Fruit fly (Drosophila melanogaster) whole organism, embryonic: Measurements from ENCODE around the gene CG4709.

Experiments used
- CG10147 ChIP-seq: fragments of 200-800 bp; sonication (Bioruptor generic); optimal IDR thresholded peaks from 2 replicates; lab custom pipeline; 2019; ENCODE audit warnings: missing biosample characterization, mild to moderate bottlenecking, missing genetic modification characterization, moderate library complexity
- CG11247 ChIP-seq: fragments of 200-800 bp; sonication (Bioruptor generic); IDR thresholded peaks from 2 replicates; pipeline ENCODE4 v1.3.6; 2022; ENCODE audit warnings: missing biosample characterization, missing genetic modification characterization
- CG11696 ChIP-seq: fragments of 200-800 bp; sonication (Bioruptor generic); IDR thresholded peaks from 2 replicates; pipeline ENCODE4 v1.3.6; 2022; ENCODE audit warnings: missing biosample characterization, missing genetic modification characterization
- CG15073 ChIP-seq: fragments of 200-800 bp; sonication (Bioruptor generic); optimal IDR thresholded peaks from 2 replicates; lab custom pipeline; 2016; ENCODE audit warnings: missing biosample characterization, missing genetic modification characterization
- CG17912 ChIP-seq: fragments of 200-800 bp; sonication (Bioruptor generic); optimal IDR thresholded peaks from 2 replicates; lab custom pipeline; 2018; ENCODE audit warnings: missing biosample characterization, mild to moderate bottlenecking, missing genetic modification characterization
- CG18011 ChIP-seq: fragments of 200-800 bp; sonication (Bioruptor generic); optimal IDR thresholded peaks from 2 replicates; lab custom pipeline; 2017; ENCODE audit warnings: missing biosample characterization, missing genetic modification characterization, mild to moderate bottlenecking, moderate library complexity, missing genotype
- CG18262 ChIP-seq: fragments of 200-800 bp; optimal IDR thresholded peaks from 3 replicates; lab custom pipeline; 2019; ENCODE audit warnings: missing biosample characterization, mild to moderate bottlenecking, missing genetic modification characterization, moderate library complexity
- CG2116 ChIP-seq: fragments of 200-800 bp; sonication (Bioruptor generic); optimal IDR thresholded peaks from 3 replicates; lab custom pipeline; 2018; ENCODE audit warnings: missing biosample characterization, mild to moderate bottlenecking, missing genetic modification characterization
- CG2712 ChIP-seq: fragments of 200-800 bp; optimal IDR thresholded peaks from 3 replicates; lab custom pipeline; 2019; ENCODE audit warnings: missing biosample characterization, mild to moderate bottlenecking, missing genetic modification characterization, moderate library complexity
- CG30403 ChIP-seq: fragments of 200-800 bp; sonication (Bioruptor generic); optimal IDR thresholded peaks from 3 replicates; lab custom pipeline; 2016; ENCODE audit warnings: missing biosample characterization, missing genetic modification characterization
- CG3065 ChIP-seq: fragments of 200-800 bp; sonication (Bioruptor generic); optimal IDR thresholded peaks from 2 replicates; lab custom pipeline; 2016; ENCODE audit warnings: missing biosample characterization, missing genetic modification characterization
- CG3163 ChIP-seq: fragments of 200-800 bp; sonication (Bioruptor generic); optimal IDR thresholded peaks from 3 replicates; lab custom pipeline; 2016; ENCODE audit warnings: missing biosample characterization, missing genetic modification characterization
- CG32767 ChIP-seq: fragments of 200-800 bp; sonication (Bioruptor generic); IDR thresholded peaks from 2 replicates; pipeline ENCODE4 v1.3.6; 2022; ENCODE audit warnings: missing biosample characterization, missing genetic modification characterization
- CG3281 ChIP-seq: fragments of 200-800 bp; sonication (Bioruptor generic); optimal IDR thresholded peaks from 3 replicates; lab custom pipeline; 2017; ENCODE audit warnings: missing biosample characterization, mild to moderate bottlenecking, missing genetic modification characterization
- CG3847 ChIP-seq: fragments of 200-800 bp; sonication (Bioruptor generic); IDR thresholded peaks from 2 replicates; pipeline ENCODE4 v1.3.6; 2022; ENCODE audit warnings: missing biosample characterization, missing genetic modification characterization
- CG42726 ChIP-seq: fragments of 200-800 bp; sonication (Bioruptor generic); IDR thresholded peaks from 2 replicates; pipeline ENCODE4 v1.3.6; 2022; ENCODE audit warnings: missing biosample characterization, missing genetic modification characterization; ENCODE audit not compliant: partially characterized antibody
- CG4328 ChIP-seq: fragments of 200-800 bp; sonication (Bioruptor generic); optimal IDR thresholded peaks from 3 replicates; lab custom pipeline; 2017; ENCODE audit warnings: missing biosample characterization, missing genetic modification reagents, missing genetic modification characterization
- CG4854 ChIP-seq: fragments of 200-800 bp; sonication (Bioruptor generic); optimal IDR thresholded peaks from 2 replicates; lab custom pipeline; 2016; ENCODE audit warnings: missing biosample characterization, missing genetic modification characterization, inconsistent platforms
- CG5180 ChIP-seq: fragments of 200-800 bp; sonication (Bioruptor generic); optimal IDR thresholded peaks from 3 replicates; lab custom pipeline; 2017; ENCODE audit warnings: missing biosample characterization, missing genetic modification characterization, mild to moderate bottlenecking, moderate library complexity, missing genetic modification reagents
- CG6654 ChIP-seq: fragments of 200-800 bp; sonication (Bioruptor generic); optimal IDR thresholded peaks from 2 replicates; lab custom pipeline; 2017; ENCODE audit warnings: missing biosample characterization, mild to moderate bottlenecking, missing genetic modification characterization
- CG7987 ChIP-seq: fragments of 200-800 bp; sonication (Bioruptor generic); optimal IDR thresholded peaks from 2 replicates; lab custom pipeline; 2018; ENCODE audit warnings: missing biosample characterization, mild to moderate bottlenecking, missing genetic modification characterization, moderate library complexity
- CG8089 ChIP-seq: fragments of 200-800 bp; sonication (Bioruptor generic); optimal IDR thresholded peaks from 3 replicates; lab custom pipeline; 2016; ENCODE audit warnings: missing biosample characterization, missing genetic modification characterization
- CG8765 ChIP-seq: fragments of 200-800 bp; sonication (Bioruptor generic); IDR thresholded peaks from 2 replicates; pipeline ENCODE4 v1.3.6; 2022; ENCODE audit warnings: missing biosample characterization, missing genetic modification characterization
- CG9437 ChIP-seq: fragments of 200-800 bp; sonication (Bioruptor generic); optimal IDR thresholded peaks from 2 replicates; lab custom pipeline; 2018; ENCODE audit warnings: missing biosample characterization, mild to moderate bottlenecking, missing genetic modification characterization
- CG9797 ChIP-seq: fragments of 200-800 bp; sonication (Bioruptor generic); optimal IDR thresholded peaks from 3 replicates; lab custom pipeline; 2018; ENCODE audit warnings: missing biosample characterization, mild to moderate bottlenecking, missing genetic modification characterization
- Ets65A ChIP-seq: fragments of 200-800 bp; sonication (Bioruptor generic); peaks from one replicate; lab custom pipeline; 2016; ENCODE audit warnings: missing biosample characterization, missing genetic modification characterization
- H2.0 ChIP-seq: fragments of 200-800 bp; sonication (Bioruptor generic); IDR thresholded peaks from 2 replicates; pipeline ENCODE4 v1.3.6; 2022; ENCODE audit warnings: missing biosample characterization, missing genetic modification characterization
- Jarid2 ChIP-seq: fragments of 200-800 bp; sonication (Bioruptor generic); optimal IDR thresholded peaks from 3 replicates; lab custom pipeline; 2017; ENCODE audit warnings: mild to moderate bottlenecking, missing biosample characterization, missing genetic modification reagents, missing genetic modification characterization
- Lpt ChIP-seq: fragments of >200 bp; optimal IDR thresholded peaks from 2 replicates; lab custom pipeline; 2018; ENCODE audit warnings: missing biosample characterization, missing genetic modification characterization
- MESR4 ChIP-seq: fragments of 200-800 bp; sonication (Bioruptor generic); optimal IDR thresholded peaks from 2 replicates; lab custom pipeline; 2018; ENCODE audit warnings: missing biosample characterization, mild to moderate bottlenecking, missing genetic modification characterization, moderate library complexity
- Myb ChIP-seq: fragments of 200-800 bp; sonication (Bioruptor generic); optimal IDR thresholded peaks from 2 replicates; lab custom pipeline; 2016; ENCODE audit warnings: missing biosample characterization, missing genetic modification characterization
- Nf-YC ChIP-seq: fragments of 200-800 bp; optimal IDR thresholded peaks from 3 replicates; lab custom pipeline; 2019; ENCODE audit warnings: missing biosample characterization, mild to moderate bottlenecking, missing genetic modification characterization, moderate library complexity
- Sin3A ChIP-seq: fragments of >200 bp; optimal IDR thresholded peaks from 2 replicates; lab custom pipeline; 2018
- Stat92E ChIP-seq, 3 experiments: fragments of >200 bp in 2 of 3; fragments of 200-800 bp in 1 of 3; sonication (Bioruptor generic) in 1 of 3; optimal IDR thresholded peaks; 2 replicates each; lab custom pipeline; 2017 to 2019; ENCODE audit warnings: missing biosample characterization in 3 of 3, missing genetic modification characterization in 3 of 3, mild to moderate bottlenecking in 1 of 3, moderate library complexity in 1 of 3
- YL-1 ChIP-seq: fragments of 200-800 bp; sonication (Bioruptor generic); optimal IDR thresholded peaks from 3 replicates; lab custom pipeline; 2017; ENCODE audit warnings: missing biosample characterization, mild to moderate bottlenecking, missing genetic modification characterization
- btn ChIP-seq: fragments of 200-800 bp; sonication (Bioruptor generic); optimal IDR thresholded peaks from 2 replicates; lab custom pipeline; 2016; ENCODE audit warnings: missing biosample characterization, missing genetic modification characterization
- cato ChIP-seq: fragments of 200-800 bp; sonication (Bioruptor generic); optimal IDR thresholded peaks from 2 replicates; lab custom pipeline; 2016; ENCODE audit warnings: missing biosample characterization, missing genetic modification characterization, borderline replicate concordance
- caup ChIP-seq: fragments of 200-800 bp; sonication (Bioruptor generic); optimal IDR thresholded peaks from 3 replicates; lab custom pipeline; 2017; ENCODE audit warnings: missing biosample characterization, mild to moderate bottlenecking, missing genetic modification characterization, moderate library complexity; ENCODE audit not compliant: severe bottlenecking
- fd96Cb ChIP-seq: fragments of 200-800 bp; sonication (Bioruptor generic); optimal IDR thresholded peaks from 2 replicates; lab custom pipeline; 2018; ENCODE audit warnings: missing biosample characterization, mild to moderate bottlenecking, missing genetic modification characterization, moderate library complexity
- fu2 ChIP-seq: fragments of 200-800 bp; sonication (Bioruptor generic); optimal IDR thresholded peaks from 2 replicates; lab custom pipeline; 2016; ENCODE audit warnings: missing biosample characterization, missing genetic modification characterization
- gfzf ChIP-seq: fragments of 200-800 bp; sonication (Bioruptor generic); optimal IDR thresholded peaks from 2 replicates; lab custom pipeline; 2016; ENCODE audit warnings: missing biosample characterization, mild to moderate bottlenecking, missing genetic modification characterization, moderate library complexity
- gro ChIP-seq: fragments of 200-800 bp; sonication (Bioruptor generic); optimal IDR thresholded peaks from 2 replicates; lab custom pipeline; 2016; ENCODE audit warnings: missing biosample characterization, missing genetic modification characterization
- lilli ChIP-seq: fragments of 200-800 bp; sonication (Bioruptor generic); optimal IDR thresholded peaks from 3 replicates; lab custom pipeline; 2016; ENCODE audit warnings: missing biosample characterization, missing genetic modification characterization
- pan ChIP-seq, 4 experiments: fragments of >200 bp in 3 of 4; fragments of 200-800 bp in 1 of 4; sonication (Bioruptor generic) in 1 of 4; optimal IDR thresholded peaks in 3 of 4; IDR thresholded peaks in 1 of 4; 2 replicates each; pipeline versions ENCODE4 v1.3.6 to Lab custom; 2017 to 2022; ENCODE audit warnings: missing biosample characterization in 2 of 4, missing genetic modification characterization in 2 of 4, mixed read lengths in 1 of 4
- pb ChIP-seq: fragments of 200-800 bp; sonication (Bioruptor generic); optimal IDR thresholded peaks from 3 replicates; lab custom pipeline; 2016; ENCODE audit warnings: missing biosample characterization, missing genetic modification characterization
- pho ChIP-seq: fragments of 200-800 bp; sonication (Bioruptor generic); optimal IDR thresholded peaks from 2 replicates; lab custom pipeline; 2016; ENCODE audit warnings: missing biosample characterization, missing genetic modification characterization
- shn ChIP-seq: fragments of 200-800 bp; sonication (Bioruptor generic); optimal IDR thresholded peaks from 3 replicates; lab custom pipeline; 2016; ENCODE audit warnings: missing biosample characterization, missing genetic modification characterization
- slbo ChIP-seq: fragments of 200-800 bp; sonication (Bioruptor generic); IDR thresholded peaks from 2 replicates; pipeline ENCODE4 v1.3.6; 2022; ENCODE audit warnings: missing biosample characterization, missing genetic modification characterization
- tna ChIP-seq: fragments of 200-800 bp; sonication (Bioruptor generic); IDR thresholded peaks from 2 replicates; pipeline ENCODE4 v1.3.6; 2022; ENCODE audit warnings: missing biosample characterization, missing genetic modification characterization; ENCODE audit not compliant: partially characterized antibody
- vfl ChIP-seq: fragments of 200-800 bp; sonication (Bioruptor generic); optimal IDR thresholded peaks from 2 replicates; lab custom pipeline; 2016; ENCODE audit warnings: missing biosample characterization, missing genetic modification characterization

The CG4709 gene

dm6 chr2L:9937908-9938307, 16.2 kb upstream of the CG4709 start, which contains the start of gene Arglu1 (continued):
- TF ChIP-seq CG3847 (GFP tag; lab: Robert Waterston, UW): 0 out of 2 replicates have a peak, but pooled peaks have one; percentile 32
- no peak for TF ChIP-seq Nf-YC (tag; lab: Kevin White, UChicago)
- peak; percentile 18 for TF ChIP-seq Sin3A
- TF ChIP-seq CG2712 (tag; lab: Kevin White, UChicago): peak; percentile 28
- no peak for TF ChIP-seq CG5180
- no peak for TF ChIP-seq shn (GFP tag; lab: Kevin White, UChicago)
- no peak for TF ChIP-seq fd96Cb (tag; lab: Kevin White, UChicago)
- TF ChIP-seq CG17912: no peak
- TF ChIP-seq CG4328 (GFP tag; lab: Kevin White, UChicago): no peak
- TF ChIP-seq lilli (GFP tag; lab: Kevin White, UChicago): peak; percentile 3
- no peak for TF ChIP-seq CG32767 (GFP tag; lab: Robert Waterston, UW)
- peak; percentile 55 for TF ChIP-seq YL-1 (GFP tag; lab: Kevin White, UChicago)
- TF ChIP-seq gro (GFP tag; lab: Kevin White, UChicago): peak; percentile 20
- no peak for TF ChIP-seq Ets65A
- TF ChIP-seq CG11696 (GFP tag; lab: Robert Waterston, UW): no peak
- no peak for TF ChIP-seq CG6654 (GFP tag; lab: Kevin White, UChicago)
- peak; percentile 26 for TF ChIP-seq Myb (GFP tag; lab: Kevin White, UChicago)
- no peak for TF ChIP-seq Jarid2 (GFP tag; lab: Kevin White, UChicago)
- TF ChIP-seq CG10147 (GFP tag; lab: Kevin White, UChicago): no peak
- no peak for TF ChIP-seq pan (optimal IDR thresholded peaks at IDR 0.05; lab: Kevin White, UChicago)
- peak in 1 of 2 experiments; percentile 41 for TF ChIP-seq pan (GFP tag; optimal IDR thresholded peaks at IDR 0.05 in 1 of 2, IDR thresholded peaks at IDR 0.05 in 1 of 2)
- TF ChIP-seq slbo (GFP tag; lab: Robert Waterston, UW): peak; percentile 36; the same call in 1 of the 2 replicates
- peak; percentile 39; the same call in 1 of the 2 replicates for TF ChIP-seq CG11247
- TF ChIP-seq CG7987: no peak
- TF ChIP-seq CG42726 (GFP tag; lab: Robert Waterston, UW): no peak
- TF ChIP-seq CG15073 (GFP tag; lab: Kevin White, UChicago): no peak
- TF ChIP-seq gfzf (GFP tag; lab: Kevin White, UChicago): peak; percentile 67
- TF ChIP-seq MESR4 (GFP tag; lab: Kevin White, UChicago): peak; percentile 85
- TF ChIP-seq CG30403 (GFP tag; lab: Kevin White, UChicago): no peak
- no peak for TF ChIP-seq fu2 (GFP tag; lab: Kevin White, UChicago)
- peak; percentile 15 for TF ChIP-seq pho (GFP tag; lab: Kevin White, UChicago)
- TF ChIP-seq CG3163: peak; percentile 14
- TF ChIP-seq CG2116 (GFP tag; lab: Kevin White, UChicago): peak; percentile 0
- TF ChIP-seq tna (GFP tag; lab: Robert Waterston, UW): no peak
- no peak for TF ChIP-seq pb (GFP tag; lab: Kevin White, UChicago)
- TF ChIP-seq CG18011: peak; percentile 14

- TF ChIP-seq btn (GFP tag; lab: Kevin White, UChicago): no peak
- peak; percentile 28 for TF ChIP-seq CG8089 (GFP tag; lab: Kevin White, UChicago)
- no peak for TF ChIP-seq Stat92E (GFP tag; optimal IDR thresholded peaks at IDR 0.05; lab: Kevin White, UChicago)
- no peak for TF ChIP-seq CG18262 (tag; lab: Kevin White, UChicago)
- TF ChIP-seq CG9437 (GFP tag; lab: Kevin White, UChicago): peak; percentile 93
- TF ChIP-seq vfl (GFP tag; lab: Kevin White, UChicago): peak; percentile 43
- TF ChIP-seq CG3281 (GFP tag; lab: Kevin White, UChicago): peak; percentile 32
- no peak for TF ChIP-seq Lpt (GFP tag; lab: Kevin White, UChicago)
- no peak for TF ChIP-seq CG8765 (GFP tag; lab: Robert Waterston, UW)
- no peak for TF ChIP-seq CG3065 (GFP tag; lab: Kevin White, UChicago)
- TF ChIP-seq CG9797: peak; percentile 8
- TF ChIP-seq cato: no peak
- peak; percentile 16 for TF ChIP-seq CG4854 (GFP tag; lab: Kevin White, UChicago)
- TF ChIP-seq caup (GFP tag; lab: Kevin White, UChicago): peak; percentile 54
- TF ChIP-seq H2.0 (GFP tag; lab: Robert Waterston, UW): 0 out of 2 replicates have a peak, but pooled peaks have one; percentile 9
These were observed 15.4 kb upstream of the CG4709 start, which contains the start of the genes Datp and CG4619 for dm6 chr2L:9938631-9939256. Gene Datp, minus strand, starts transcription at chr2L:9938790. Gene CG4619, plus strand, starts transcription at chr2L:9938863.
